Worm (Caenorhabditis elegans): ENCODE data around the gene F58F6.5.

ce11 chrIV:1390102-1390501, 46.6 kb downstream of the F58F6.5 start:
- TF ChIP-seq spr-3 (GFP tag; optimal IDR thresholded peaks at IDR 0.05), result no peak
- no peak for TF ChIP-seq ztf-11 (tag; optimal IDR thresholded peaks at IDR 0.05)
- no peak for TF ChIP-seq spr-1 (tag; optimal IDR thresholded peaks at IDR 0.05)
- TF ChIP-seq nhr-76 (tag; optimal IDR thresholded peaks at IDR 0.05), result no peak
- no peak for TF ChIP-seq saeg-2 (GFP tag; IDR thresholded peaks at IDR 0.05)
- TF ChIP-seq pqm-1 (tag; optimal IDR thresholded peaks at IDR 0.05), result no peak
- TF ChIP-seq ceh-32 (tag; optimal IDR thresholded peaks at IDR 0.05; ENCODE audit: poor library complexity), result no peak

Data from whole organism, L4 larva.